Worm (Caenorhabditis elegans): ENCODE data around the gene C24H10.2.

ce11 chrX:5061763-5062162 is 2.6 kb upstream of the C24H10.2 start:
- TF ChIP-seq syd-9 (tag; optimal IDR thresholded peaks at IDR 0.05) (no peak), fkh-10 (GFP tag; optimal IDR thresholded peaks at IDR 0.05) (no peak), unc-55 (GFP tag; optimal IDR thresholded peaks at IDR 0.05) (no peak), unc-86 (tag; optimal IDR thresholded peaks at IDR 0.05) (no peak), pqm-1 (tag; optimal IDR thresholded peaks at IDR 0.05) (no peak), T23F11.4 (GFP tag; optimal IDR thresholded peaks at IDR 0.05) (no peak), pax-1 (tag; optimal IDR thresholded peaks at IDR 0.05) (no peak), ceh-18 (tag; optimal IDR thresholded peaks at IDR 0.05) (no peak), nhr-11 (tag; optimal IDR thresholded peaks at IDR 0.05) (no peak), che-1 (tag; optimal IDR thresholded peaks at IDR 0.05) (no peak), mec-3 (tag; optimal IDR thresholded peaks at IDR 0.05; ENCODE audit: borderline replicate concordance) (no peak), pha-4 (tag; optimal IDR thresholded peaks at IDR 0.05) (no peak), hlh-30 (tag; optimal IDR thresholded peaks at IDR 0.05; ENCODE audit: insufficient read depth) (no peak), sox-2 (GFP tag; IDR thresholded peaks at IDR 0.05) (no peak)

Measured in whole organism, late embryonic.